Worm (Caenorhabditis elegans): Measurements from ENCODE around the gene pals-38.

The pals-38 gene

ce11 chrV:12418292-12418691, 28.5 kb downstream of the pals-38 start, which contains the start of gene C54D10.3:
Gene C54D10.3, plus strand, starts transcription at chrV:12418592.
- no peak for TF ChIP-seq elt-3 (tag; optimal IDR thresholded peaks at IDR 0.05)
- no peak for TF ChIP-seq nhr-11 (tag; optimal IDR thresholded peaks at IDR 0.05)
- TF ChIP-seq blmp-1 (tag; optimal IDR thresholded peaks at IDR 0.05; ENCODE audit: insufficient read depth), result no peak
- TF ChIP-seq nhr-23 (tag; optimal IDR thresholded peaks at IDR 0.05), result no peak
- TF ChIP-seq dmd-4 (tag; optimal IDR thresholded peaks at IDR 0.05), result no peak
- TF ChIP-seq R02D3.7 (tag; optimal IDR thresholded peaks at IDR 0.05), result no peak
- TF ChIP-seq ceh-16 (tag; optimal IDR thresholded peaks at IDR 0.05), result no peak
- TF ChIP-seq crh-2 (tag; optimal IDR thresholded peaks at IDR 0.05), result no peak
- TF ChIP-seq sma-3 (GFP tag; optimal IDR thresholded peaks at IDR 0.05), result no peak
- TF ChIP-seq egl-27 (tag; optimal IDR thresholded peaks at IDR 0.05), result no peak
- TF ChIP-seq ztf-4 (tag; optimal IDR thresholded peaks at IDR 0.05), result no peak

DNA sequence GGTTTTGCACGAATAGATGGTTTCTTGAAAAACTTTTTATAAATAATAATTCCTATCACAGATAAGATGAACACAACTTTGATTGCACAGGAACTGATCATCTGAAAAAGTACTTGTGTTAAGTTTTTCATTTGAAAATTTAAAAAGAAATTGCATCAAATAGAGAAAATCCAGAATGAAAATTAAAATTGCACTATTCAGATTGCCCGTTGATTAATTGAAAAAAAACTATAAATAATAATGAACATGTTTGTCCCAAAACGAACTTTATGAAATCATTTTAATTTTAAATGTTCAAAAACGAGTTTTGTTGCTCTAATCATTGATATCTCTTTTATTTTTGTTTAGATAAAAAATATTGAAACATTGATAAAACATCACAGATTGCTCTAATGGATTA, 29.5 kb downstream of the pals-38 start, which contains the start of gene cdr-3:
TSS of gene cdr-3 (minus strand) at position 101 of the 400 bp plus-strand sequence.
- no peak for TF ChIP-seq nhr-77 (tag; optimal IDR thresholded peaks at IDR 0.05)
- no peak for TF ChIP-seq lsy-2 (tag; optimal IDR thresholded peaks at IDR 0.05)
- TF ChIP-seq mab-5 (tag; optimal IDR thresholded peaks at IDR 0.05), result no peak
- TF ChIP-seq ztf-11 (tag; optimal IDR thresholded peaks at IDR 0.05), result no peak
- no peak for TF ChIP-seq zag-1 (tag; optimal IDR thresholded peaks at IDR 0.05)
- no peak for TF ChIP-seq nhr-6 (tag; optimal IDR thresholded peaks at IDR 0.05)
- no peak for TF ChIP-seq ZK546.5 (tag; optimal IDR thresholded peaks at IDR 0.05)
- TF ChIP-seq R02D3.7 (tag; optimal IDR thresholded peaks at IDR 0.05), result no peak
- no peak for TF ChIP-seq ceh-82 (tag; optimal IDR thresholded peaks at IDR 0.05)
- no peak for TF ChIP-seq elt-1 (tag; optimal IDR thresholded peaks at IDR 0.05)
- no peak for TF ChIP-seq Y55F3AM.14 (GFP tag; optimal IDR thresholded peaks at IDR 0.05)
- TF ChIP-seq unc-39 (tag; optimal IDR thresholded peaks at IDR 0.05), result no peak
- no peak for TF ChIP-seq unc-62 (GFP tag; optimal IDR thresholded peaks at IDR 0.05)
- no peak for TF ChIP-seq mdl-1 (tag; optimal IDR thresholded peaks at IDR 0.05)
- TF ChIP-seq elt-3 (tag; optimal IDR thresholded peaks at IDR 0.05), result no peak
- TF ChIP-seq crh-2 (tag; optimal IDR thresholded peaks at IDR 0.05), result no peak
- TF ChIP-seq unc-55 (GFP tag; optimal IDR thresholded peaks at IDR 0.05), result no peak

- TF ChIP-seq elt-3 (tag; optimal IDR thresholded peaks at IDR 0.05) (no peak), fos-1 (tag; optimal IDR thresholded peaks at IDR 0.05) (peak; percentile 81), sma-9 (GFP tag; optimal IDR thresholded peaks at IDR 0.05) (peak; percentile 63), sma-9 (tag; optimal IDR thresholded peaks at IDR 0.05) (no peak), elt-1 (tag; optimal IDR thresholded peaks at IDR 0.05) (no peak), Y55F3AM.14 (GFP tag; optimal IDR thresholded peaks at IDR 0.05) (no peak), egl-27 (tag; optimal IDR thresholded peaks at IDR 0.05) (no peak), mdl-1 (tag; optimal IDR thresholded peaks at IDR 0.05) (no peak)
These were observed 31.1 kb downstream of the pals-38 start, which contains the start of gene cdr-2 for ce11 chrV:12415656-12416055. Gene cdr-2, minus strand, starts transcription at chrV:12415709.

DNA sequence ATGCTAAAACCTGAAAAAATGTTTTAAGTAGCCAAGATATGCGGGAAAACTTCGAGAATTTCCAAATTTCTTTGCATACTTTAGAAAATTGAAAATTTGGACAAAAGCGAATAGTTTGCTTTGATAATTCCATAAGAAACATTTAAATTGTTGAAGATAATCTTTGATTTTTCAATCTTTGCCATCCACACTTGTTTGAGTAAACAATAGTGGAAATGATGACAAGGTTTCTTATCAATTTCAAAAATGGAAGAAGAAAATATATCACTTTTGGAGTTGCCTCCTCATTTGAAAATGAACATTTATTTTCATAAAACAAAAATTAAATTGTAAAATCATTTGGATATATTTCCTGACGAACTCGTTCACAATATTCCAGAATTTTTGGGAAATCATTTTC, 32.4 kb downstream of the pals-38 start:
- TF ChIP-seq F13H6.1 (tag; optimal IDR thresholded peaks at IDR 0.05) (no peak), skn-1 (tag; optimal IDR thresholded peaks at IDR 0.05) (peak; percentile 81), unc-39 (tag; optimal IDR thresholded peaks at IDR 0.05) (no peak), fos-1 (tag; optimal IDR thresholded peaks at IDR 0.05) (peak; percentile 59), snpc-4 (tag; optimal IDR thresholded peaks at IDR 0.05) (no peak)

DNA sequence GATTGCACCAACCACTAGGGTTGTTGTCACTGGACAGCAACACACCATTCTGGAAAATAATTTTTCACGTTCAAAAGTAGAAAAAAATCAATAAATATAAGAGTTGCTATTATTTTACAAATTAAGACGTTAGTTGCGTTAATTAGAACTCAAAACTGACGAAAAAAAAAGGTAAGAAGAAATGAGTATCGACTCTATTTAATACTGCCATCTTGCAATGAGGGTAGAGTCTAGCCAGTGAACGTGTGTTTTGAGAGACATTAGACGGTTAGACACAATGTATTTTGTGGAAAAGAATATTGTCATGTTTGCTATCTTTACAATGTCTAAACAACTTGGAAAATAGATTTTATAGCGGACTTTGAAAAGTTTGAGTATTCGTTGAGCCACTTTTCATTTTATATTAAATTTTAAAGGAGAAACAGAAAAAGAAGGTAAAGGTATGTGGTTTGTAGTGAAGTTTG, 33.1 kb downstream of the pals-38 start, which contains the start of gene cdr-6:
TSS of gene cdr-6 (minus strand) at position 51 of the 464 bp plus-strand sequence.
- TF ChIP-seq nhr-10 (tag; optimal IDR thresholded peaks at IDR 0.05) (no peak), dmd-4 (tag; optimal IDR thresholded peaks at IDR 0.05) (no peak), unc-55 (GFP tag; optimal IDR thresholded peaks at IDR 0.05) (no peak), lsy-2 (tag; optimal IDR thresholded peaks at IDR 0.05) (peak in 1 of 2 experiments; percentile 3), nhr-23 (tag; optimal IDR thresholded peaks at IDR 0.05) (no peak), elt-1 (tag; optimal IDR thresholded peaks at IDR 0.05) (no peak), fos-1 (tag; optimal IDR thresholded peaks at IDR 0.05) (peak; percentile 30), ZK546.5 (tag; optimal IDR thresholded peaks at IDR 0.05) (no peak), gmeb-1 (tag; optimal IDR thresholded peaks at IDR 0.05) (no peak), C34F6.9 (tag; optimal IDR thresholded peaks at IDR 0.05) (peak; percentile 32), lin-11 (tag; optimal IDR thresholded peaks at IDR 0.05) (no peak), nhr-12 (tag; optimal IDR thresholded peaks at IDR 0.05) (no peak), skn-1 (tag; optimal IDR thresholded peaks at IDR 0.05) (no peak), snpc-4 (tag; optimal IDR thresholded peaks at IDR 0.05) (no peak), mab-5 (tag; optimal IDR thresholded peaks at IDR 0.05) (no peak), lin-39 (tag; optimal IDR thresholded peaks at IDR 0.05) (no peak), sem-4 (tag; optimal IDR thresholded peaks at IDR 0.05) (no peak), elt-3 (tag; optimal IDR thresholded peaks at IDR 0.05) (no peak), R02D3.7 (tag; optimal IDR thresholded peaks at IDR 0.05) (no peak), unc-62 (GFP tag; optimal IDR thresholded peaks at IDR 0.05) (no peak), nhr-11 (tag; optimal IDR thresholded peaks at IDR 0.05) (no peak), nhr-129 (tag; optimal IDR thresholded peaks at IDR 0.05) (no peak), nhr-6 (tag; optimal IDR thresholded peaks at IDR 0.05) (no peak), F13H6.1 (tag; optimal IDR thresholded peaks at IDR 0.05) (peak; percentile 18), aly-2 (tag; optimal IDR thresholded peaks at IDR 0.05) (no peak), Y55F3AM.14 (GFP tag; optimal IDR thresholded peaks at IDR 0.05) (no peak), ztf-4 (tag; optimal IDR thresholded peaks at IDR 0.05) (no peak), sma-9 (GFP tag; optimal IDR thresholded peaks at IDR 0.05) (peak; percentile 65), sma-9 (tag; optimal IDR thresholded peaks at IDR 0.05) (no peak), nhr-25 (tag; optimal IDR thresholded peaks at IDR 0.05) (no peak), zag-1 (tag; optimal IDR thresholded peaks at IDR 0.05) (no peak), ztf-11 (tag; optimal IDR thresholded peaks at IDR 0.05) (no peak), crh-2 (tag; optimal IDR thresholded peaks at IDR 0.05) (no peak), unc-39 (tag; optimal IDR thresholded peaks at IDR 0.05) (no peak)

Data from whole organism, L2 larva.